Worm (Caenorhabditis elegans) whole organism, midembryonic: ENCODE data around the gene F59G1.4.

Source experiments
- T22C8.4 ChIP-seq: fragments of 200-800 bp; sonication (Bioruptor generic); IDR thresholded peaks from 2 replicates; pipeline ENCODE4 v1.3.6; 2022; ENCODE audit warnings: missing genetic modification characterization, missing compliant biosample characterization
- cog-1 ChIP-seq: sonication (generic microtip); optimal IDR thresholded peaks from 2 replicates; lab custom pipeline; 2016; ENCODE audit warnings: missing genetic modification characterization, missing compliant biosample characterization
- tab-1 ChIP-seq: fragments of 200-800 bp; sonication (Bioruptor generic); IDR thresholded peaks from 2 replicates; pipeline ENCODE4 v1.3.6; 2022; ENCODE audit warnings: missing genetic modification characterization, missing compliant biosample characterization
- ztf-23 ChIP-seq: fragments of 200-800 bp; sonication (Bioruptor generic); IDR thresholded peaks from 2 replicates; pipeline ENCODE4 v1.3.6; 2022; ENCODE audit warnings: missing genetic modification reagents, missing genetic modification characterization, missing compliant biosample characterization

DNA sequence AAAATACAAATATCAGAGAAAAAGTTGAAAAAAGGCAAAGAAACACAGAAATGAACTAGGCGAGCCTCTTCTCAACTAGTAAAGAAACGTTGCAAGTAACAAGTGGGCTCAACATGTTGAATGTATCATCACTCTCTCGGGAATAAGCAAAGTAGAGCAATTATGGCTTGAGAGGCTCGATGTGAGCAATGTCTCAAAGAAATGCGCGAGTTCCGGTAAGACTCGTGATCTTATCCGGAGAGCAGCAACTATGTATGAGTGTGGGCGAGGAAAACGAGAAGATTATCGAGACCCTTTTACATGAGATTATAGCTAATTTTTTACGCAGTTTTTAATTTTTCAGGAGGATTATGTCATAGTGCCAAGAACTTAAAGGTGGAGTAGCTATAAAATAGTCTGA lies 56.2 kb downstream of the F59G1.4 start:
- TF ChIP-seq T22C8.4 (GFP tag; lab: Robert Waterston, UW) (no peak), cog-1 (tag; lab: Kevin White, UChicago) (no peak), ztf-23 (no peak), tab-1 (GFP tag; lab: Robert Waterston, UW) (no peak)
